Worm (Caenorhabditis elegans): ENCODE measurements around the gene T11F9.21.

The T11F9.21 gene

ce11 chrV:11497475-11497874, 4.9 kb downstream of the T11F9.21 start:
- no peak for TF ChIP-seq tbx-37 (GFP tag; conservative IDR thresholded peaks at IDR 0.05)
- no peak for TF ChIP-seq hmg-4 (GFP tag; optimal IDR thresholded peaks at IDR 0.05)
- no peak for TF ChIP-seq F13C5.2 (tag; optimal IDR thresholded peaks at IDR 0.05)
- no peak for TF ChIP-seq flt-1 (GFP tag; IDR thresholded peaks at IDR 0.05)
- no peak for TF ChIP-seq sea-1 (GFP tag; conservative IDR thresholded peaks at IDR 0.05)
- no peak for TF ChIP-seq pes-1 (GFP tag; IDR thresholded peaks at IDR 0.05)

ce11 chrV:11499786-11500185, 7.2 kb downstream of the T11F9.21 start:
- TF ChIP-seq ceh-13 (GFP tag; optimal IDR thresholded peaks at IDR 0.05) (no peak), scrt-1 (GFP tag; IDR thresholded peaks at IDR 0.05) (no peak), tra-4 (tag; optimal IDR thresholded peaks at IDR 0.05) (no peak), hmbx-1 (tag; optimal IDR thresholded peaks at IDR 0.05) (no peak)

- TF ChIP-seq pes-1 (GFP tag; IDR thresholded peaks at IDR 0.05) (no peak), B0310.2 (tag; optimal IDR thresholded peaks at IDR 0.05) (no peak), sea-1 (GFP tag; conservative IDR thresholded peaks at IDR 0.05) (no peak), ceh-13 (GFP tag; optimal IDR thresholded peaks at IDR 0.05) (no peak), ets-7 (tag; optimal IDR thresholded peaks at IDR 0.05) (no peak), aly-1 (tag; optimal IDR thresholded peaks at IDR 0.05) (no peak), ceh-36 (tag; optimal IDR thresholded peaks at IDR 0.05) (no peak), tbx-37 (GFP tag; conservative IDR thresholded peaks at IDR 0.05) (no peak), ama-1 (optimal IDR thresholded peaks at IDR 0.05) (no peak), scrt-1 (GFP tag; IDR thresholded peaks at IDR 0.05) (no peak), flt-1 (GFP tag; IDR thresholded peaks at IDR 0.05) (no peak), hmg-4 (GFP tag; optimal IDR thresholded peaks at IDR 0.05) (no peak), hnd-1 (tag; optimal IDR thresholded peaks at IDR 0.05) (no peak), F13C5.2 (tag; optimal IDR thresholded peaks at IDR 0.05) (no peak), hmbx-1 (tag; optimal IDR thresholded peaks at IDR 0.05) (no peak)
Observed at ce11 chrV:11500980-11501379, 8.4 kb downstream of the T11F9.21 start.

ce11 chrV:11503081-11503751, 10.7 kb downstream of the T11F9.21 start, which contains the start of gene C55A6.12:
C55A6.12 (minus strand) TSS chrV:11503131.
- no peak for TF ChIP-seq aly-1 (tag; optimal IDR thresholded peaks at IDR 0.05)
- TF ChIP-seq ets-7 (tag; optimal IDR thresholded peaks at IDR 0.05): no peak
- no peak for TF ChIP-seq tbx-11 (GFP tag; IDR thresholded peaks at IDR 0.05)
- no peak for TF ChIP-seq B0310.2 (tag; optimal IDR thresholded peaks at IDR 0.05)

- peak; percentile 15 for TF ChIP-seq ets-7 (tag; optimal IDR thresholded peaks at IDR 0.05)
- TF ChIP-seq tbx-11 (GFP tag; IDR thresholded peaks at IDR 0.05): peak; percentile 62; the same call in 1 of the 2 replicates
- TF ChIP-seq sea-1 (GFP tag; conservative IDR thresholded peaks at IDR 0.05): peak; percentile 57; the same call in 1 of the 2 replicates
- TF ChIP-seq scrt-1 (GFP tag; IDR thresholded peaks at IDR 0.05): 0 out of 2 replicates have a peak, but pooled peaks have one; percentile 53
Observed at ce11 chrV:11504853-11505397, 12.4 kb downstream of the T11F9.21 start, which contains the start of the genes C55A6.1 and C55A6.10. C55A6.1 (minus strand) TSS chrV:11504968. C55A6.10 (plus strand) TSS chrV:11505347.

- TF ChIP-seq ama-1 (optimal IDR thresholded peaks at IDR 0.05) (no peak), flt-1 (GFP tag; IDR thresholded peaks at IDR 0.05) (no peak), ets-7 (tag; optimal IDR thresholded peaks at IDR 0.05) (no peak), scrt-1 (GFP tag; IDR thresholded peaks at IDR 0.05) (no peak), B0310.2 (tag; optimal IDR thresholded peaks at IDR 0.05) (no peak), F13C5.2 (tag; optimal IDR thresholded peaks at IDR 0.05) (no peak), pes-1 (GFP tag; IDR thresholded peaks at IDR 0.05) (no peak), tbx-37 (GFP tag; conservative IDR thresholded peaks at IDR 0.05) (no peak), aly-1 (tag; optimal IDR thresholded peaks at IDR 0.05) (no peak)
Observed at ce11 chrV:11506347-11506746, 13.8 kb downstream of the T11F9.21 start.

ce11 chrV:11508773-11509172, 16.2 kb downstream of the T11F9.21 start, which contains the start of gene ttll-5:
ttll-5 (plus strand) TSS chrV:11509060.
- TF ChIP-seq tbx-37 (GFP tag; conservative IDR thresholded peaks at IDR 0.05): no peak
- TF ChIP-seq sea-1 (GFP tag; conservative IDR thresholded peaks at IDR 0.05): no peak
- TF ChIP-seq B0310.2 (tag; optimal IDR thresholded peaks at IDR 0.05): no peak
- no peak for TF ChIP-seq F13C5.2 (tag; optimal IDR thresholded peaks at IDR 0.05)
- TF ChIP-seq scrt-1 (GFP tag; IDR thresholded peaks at IDR 0.05): no peak
- no peak for TF ChIP-seq hmg-4 (GFP tag; optimal IDR thresholded peaks at IDR 0.05)
- no peak for TF ChIP-seq pes-1 (GFP tag; IDR thresholded peaks at IDR 0.05)
- TF ChIP-seq ama-1 (optimal IDR thresholded peaks at IDR 0.05): no peak
- no peak for TF ChIP-seq ets-7 (tag; optimal IDR thresholded peaks at IDR 0.05)
- no peak for TF ChIP-seq hnd-1 (tag; optimal IDR thresholded peaks at IDR 0.05)
- TF ChIP-seq tra-4 (tag; optimal IDR thresholded peaks at IDR 0.05): no peak
- TF ChIP-seq ceh-36 (tag; optimal IDR thresholded peaks at IDR 0.05): no peak
- no peak for TF ChIP-seq ceh-13 (GFP tag; optimal IDR thresholded peaks at IDR 0.05)
- no peak for TF ChIP-seq tbx-11 (GFP tag; IDR thresholded peaks at IDR 0.05)
- no peak for TF ChIP-seq hmbx-1 (tag; optimal IDR thresholded peaks at IDR 0.05)
- TF ChIP-seq flt-1 (GFP tag; IDR thresholded peaks at IDR 0.05): no peak
- no peak for TF ChIP-seq aly-1 (tag; optimal IDR thresholded peaks at IDR 0.05)

ce11 chrV:11513432-11513831, 20.9 kb downstream of the T11F9.21 start, which contains the start of gene C55A6.3:
C55A6.3 (minus strand) TSS chrV:11513532.
- no peak for TF ChIP-seq tbx-37 (GFP tag; conservative IDR thresholded peaks at IDR 0.05)
- TF ChIP-seq ama-1 (optimal IDR thresholded peaks at IDR 0.05): no peak

All from whole organism, early embryonic.